Worm (Caenorhabditis elegans): ENCODE measurements around the gene C44C10.9.

C44C10.9 gene

DNA sequence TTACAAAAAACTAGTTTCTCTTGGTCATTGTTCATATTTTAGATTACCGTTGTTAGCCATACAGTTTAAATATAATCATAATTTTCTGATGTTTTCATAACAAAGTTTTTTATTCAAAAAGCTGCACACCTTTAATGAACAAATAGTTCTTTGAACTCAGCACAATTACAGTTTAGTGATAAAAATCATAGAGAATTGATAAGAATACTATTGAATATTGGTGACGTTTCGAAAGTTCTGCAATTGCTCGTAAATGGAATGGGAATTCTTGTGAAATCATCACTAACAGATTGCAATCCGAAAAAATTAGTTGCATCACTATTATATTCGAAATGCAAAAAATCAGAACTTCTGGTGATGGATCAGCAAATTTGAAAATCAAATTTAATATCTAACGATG lies 17.8 kb upstream of the C44C10.9 start:
- no peak for TF ChIP-seq tab-1 (GFP tag; IDR thresholded peaks at IDR 0.05)
- no peak for TF ChIP-seq ref-1 (GFP tag; conservative IDR thresholded peaks at IDR 0.05)
- no peak for TF ChIP-seq med-1 (GFP tag; optimal IDR thresholded peaks at IDR 0.05; ENCODE audit: insufficient read depth)
- no peak for TF ChIP-seq ztf-29 (GFP tag; IDR thresholded peaks at IDR 0.05)

DNA sequence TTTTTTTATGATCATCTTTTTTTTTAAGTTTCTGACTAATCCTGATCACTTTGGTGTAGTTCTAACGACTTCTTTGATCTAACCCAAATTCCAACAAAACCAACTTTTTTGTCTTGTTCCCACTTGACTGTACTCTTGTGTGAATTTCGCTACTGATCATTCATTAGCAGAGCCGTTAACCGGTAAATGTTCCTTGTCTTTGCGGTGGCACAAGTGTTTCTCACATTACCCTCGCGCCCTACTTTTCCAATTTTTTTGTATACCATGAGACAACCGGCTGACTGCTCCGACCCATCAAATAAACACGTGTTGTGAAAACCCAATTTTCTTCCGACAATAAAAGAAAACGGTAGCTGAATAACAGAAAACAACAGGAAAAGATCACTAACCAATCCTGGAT lies 16.4 kb upstream of the C44C10.9 start:
- no peak for TF ChIP-seq T22C8.4 (GFP tag; IDR thresholded peaks at IDR 0.05)
- TF ChIP-seq tab-1 (GFP tag; IDR thresholded peaks at IDR 0.05), result no peak

DNA sequence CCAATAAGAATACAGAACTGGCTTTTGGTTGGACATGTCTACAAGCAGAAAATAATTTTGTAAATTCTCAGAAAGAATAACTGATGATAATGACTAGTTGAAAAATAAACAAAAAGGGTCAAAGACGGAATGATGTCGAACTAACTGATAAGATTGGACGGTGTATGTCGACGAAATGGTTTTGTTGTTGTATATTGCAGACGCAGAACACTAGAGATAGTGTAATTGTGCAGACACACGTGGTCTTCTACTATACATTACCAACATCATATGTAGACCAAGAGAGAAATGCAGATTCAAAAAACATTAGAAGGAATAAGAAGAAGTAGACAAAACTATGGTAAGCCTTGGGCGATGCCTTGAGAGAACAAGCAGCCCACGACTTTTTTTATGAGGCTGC lies 11.4 kb upstream of the C44C10.9 start, which contains the start of the genes gst-42 and D1053.2:
TSS of gene gst-42 (minus strand) at position 176 of the 400 bp plus-strand sequence.
TSS of gene D1053.2 (plus strand) at position 391 of the 400 bp plus-strand sequence.
- TF ChIP-seq ztf-29 (GFP tag; IDR thresholded peaks at IDR 0.05), result no peak
- TF ChIP-seq T22C8.4 (GFP tag; IDR thresholded peaks at IDR 0.05), result no peak
- TF ChIP-seq cog-1 (tag; optimal IDR thresholded peaks at IDR 0.05), result no peak
- no peak for TF ChIP-seq tab-1 (GFP tag; IDR thresholded peaks at IDR 0.05)
- no peak for TF ChIP-seq klf-2 (GFP tag; conservative IDR thresholded peaks at IDR 0.05)
- TF ChIP-seq ztf-23 (GFP tag; IDR thresholded peaks at IDR 0.05), result no peak
- no peak for TF ChIP-seq ref-1 (GFP tag; conservative IDR thresholded peaks at IDR 0.05)
- no peak for TF ChIP-seq flt-1 (GFP tag; IDR thresholded peaks at IDR 0.05)
- no peak for TF ChIP-seq med-1 (GFP tag; optimal IDR thresholded peaks at IDR 0.05; ENCODE audit: insufficient read depth)

DNA sequence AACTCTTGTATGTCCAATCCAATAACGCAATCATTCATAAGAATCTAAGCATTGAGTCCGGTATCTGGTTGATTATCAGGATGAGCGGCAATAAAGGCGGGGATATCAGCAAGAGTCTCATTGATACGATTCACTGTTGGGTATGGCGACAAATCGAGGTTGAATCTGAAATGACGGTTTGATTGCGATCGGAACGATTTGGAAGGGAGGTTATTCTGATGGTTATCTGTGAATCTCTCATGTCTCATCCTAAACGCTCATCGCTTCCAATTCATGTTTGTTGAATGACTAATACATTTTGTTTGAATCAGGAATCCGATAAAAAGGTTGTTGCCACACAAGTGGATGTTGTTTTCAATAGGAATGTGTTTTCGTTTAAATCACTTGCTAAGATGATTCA lies 10.1 kb upstream of the C44C10.9 start:
- TF ChIP-seq klf-2 (GFP tag; conservative IDR thresholded peaks at IDR 0.05) (no peak), T22C8.4 (GFP tag; IDR thresholded peaks at IDR 0.05) (no peak), tab-1 (GFP tag; IDR thresholded peaks at IDR 0.05) (no peak), ref-1 (GFP tag; conservative IDR thresholded peaks at IDR 0.05) (no peak), flt-1 (GFP tag; IDR thresholded peaks at IDR 0.05) (no peak), med-1 (GFP tag; optimal IDR thresholded peaks at IDR 0.05; ENCODE audit: insufficient read depth) (no peak), ztf-29 (GFP tag; IDR thresholded peaks at IDR 0.05) (no peak), ztf-23 (GFP tag; IDR thresholded peaks at IDR 0.05) (no peak), cog-1 (tag; optimal IDR thresholded peaks at IDR 0.05) (no peak)

DNA sequence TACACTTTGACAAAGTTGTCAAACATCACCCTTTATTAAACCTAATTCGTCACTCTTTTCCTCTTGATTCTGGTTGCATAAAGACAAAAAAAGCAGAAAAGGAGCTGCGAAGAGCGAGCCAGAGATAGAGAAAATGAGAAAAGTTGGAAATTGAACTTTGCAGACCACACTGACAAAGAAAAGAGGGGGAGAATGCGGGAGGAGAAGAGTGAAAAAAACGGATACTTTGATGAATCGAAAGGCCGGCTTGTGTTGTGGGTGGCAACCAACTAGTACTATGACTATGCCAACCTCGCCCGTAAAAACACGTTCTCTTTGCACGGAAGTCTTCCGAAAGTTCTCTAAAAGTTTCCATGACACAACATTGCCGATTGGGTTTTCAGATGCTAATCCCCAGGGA lies 9.3 kb upstream of the C44C10.9 start:
- no peak for TF ChIP-seq klf-2 (GFP tag; conservative IDR thresholded peaks at IDR 0.05)
- TF ChIP-seq med-1 (GFP tag; optimal IDR thresholded peaks at IDR 0.05; ENCODE audit: insufficient read depth), result no peak
- no peak for TF ChIP-seq ref-1 (GFP tag; conservative IDR thresholded peaks at IDR 0.05)
- no peak for TF ChIP-seq ztf-23 (GFP tag; IDR thresholded peaks at IDR 0.05)
- TF ChIP-seq T22C8.4 (GFP tag; IDR thresholded peaks at IDR 0.05), result no peak

DNA sequence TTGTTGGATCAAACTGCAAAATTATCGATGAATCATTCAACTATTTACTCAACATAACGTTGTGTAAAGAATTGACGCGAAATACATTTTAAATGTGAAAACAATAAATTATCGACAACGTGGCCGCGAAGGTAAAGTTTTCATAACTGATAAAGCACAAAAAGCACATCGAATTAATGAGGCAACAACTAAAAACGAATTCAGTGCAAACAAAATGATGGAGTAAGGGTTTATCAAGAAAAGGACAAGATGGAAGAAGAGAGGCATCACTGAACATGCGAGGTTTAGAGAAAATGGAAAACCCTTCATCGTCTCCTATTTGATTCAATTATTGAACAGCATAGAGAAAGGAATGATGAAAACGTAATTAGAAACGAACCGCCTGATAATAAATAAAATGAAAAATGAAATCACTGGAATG lies 7.5 kb upstream of the C44C10.9 start, which contains the start of gene D1053.4:
TSS of gene D1053.4 (minus strand) at position 20 of the 421 bp plus-strand sequence.
- no peak for TF ChIP-seq flt-1 (GFP tag; IDR thresholded peaks at IDR 0.05)
- TF ChIP-seq T22C8.4 (GFP tag; IDR thresholded peaks at IDR 0.05), result no peak
- no peak for TF ChIP-seq ztf-23 (GFP tag; IDR thresholded peaks at IDR 0.05)
- TF ChIP-seq klf-2 (GFP tag; conservative IDR thresholded peaks at IDR 0.05), result no peak
- no peak for TF ChIP-seq med-1 (GFP tag; optimal IDR thresholded peaks at IDR 0.05; ENCODE audit: insufficient read depth)
- TF ChIP-seq cog-1 (tag; optimal IDR thresholded peaks at IDR 0.05), result no peak
- no peak for TF ChIP-seq tab-1 (GFP tag; IDR thresholded peaks at IDR 0.05)
- TF ChIP-seq ref-1 (GFP tag; conservative IDR thresholded peaks at IDR 0.05), result no peak
- no peak for TF ChIP-seq ztf-29 (GFP tag; IDR thresholded peaks at IDR 0.05)

DNA sequence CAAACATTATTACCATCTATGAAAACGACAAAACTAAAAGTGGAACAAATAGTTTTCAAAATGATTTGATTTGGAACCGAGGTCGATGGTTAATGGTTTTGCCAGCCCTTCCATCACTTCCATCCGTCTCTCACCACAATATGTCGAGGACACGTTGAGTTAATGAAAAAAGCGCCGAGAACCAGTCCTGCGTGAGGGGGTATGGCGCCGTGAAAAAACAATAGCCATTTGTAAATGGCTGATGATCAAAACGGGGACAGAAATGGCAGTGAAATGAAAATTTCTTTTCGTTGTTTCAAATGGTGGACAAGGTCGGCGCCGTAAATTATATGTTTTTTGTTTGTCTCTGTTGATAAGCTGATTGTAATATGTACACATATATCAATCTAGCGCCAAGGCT lies 3.7 kb upstream of the C44C10.9 start:
- no peak for TF ChIP-seq cog-1 (tag; optimal IDR thresholded peaks at IDR 0.05)
- no peak for TF ChIP-seq med-1 (GFP tag; optimal IDR thresholded peaks at IDR 0.05; ENCODE audit: insufficient read depth)
- TF ChIP-seq ztf-23 (GFP tag; IDR thresholded peaks at IDR 0.05), result no peak

DNA sequence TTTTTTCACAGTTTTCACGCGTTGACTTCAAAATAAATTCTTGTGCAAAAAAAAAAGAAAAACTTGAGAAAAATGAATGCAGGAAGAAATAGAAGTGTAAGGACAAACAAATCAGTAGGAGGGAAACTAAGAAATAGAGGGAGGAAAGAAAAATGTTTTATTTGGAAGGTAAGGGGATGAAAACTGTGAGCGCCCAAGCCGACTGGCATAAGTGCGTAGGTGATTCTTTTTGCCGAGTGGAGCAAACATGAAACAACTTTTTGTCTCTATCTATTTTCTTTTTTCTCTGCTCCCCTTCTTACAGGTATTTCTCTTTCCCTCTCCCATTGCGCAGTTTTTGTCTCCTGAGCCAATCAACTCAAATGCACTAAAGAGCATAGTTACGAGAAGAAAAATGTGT lies 2.4 kb upstream of the C44C10.9 start:
- TF ChIP-seq ztf-29 (GFP tag; IDR thresholded peaks at IDR 0.05) (no peak), med-1 (GFP tag; optimal IDR thresholded peaks at IDR 0.05; ENCODE audit: insufficient read depth) (no peak), ref-1 (GFP tag; conservative IDR thresholded peaks at IDR 0.05) (no peak), T22C8.4 (GFP tag; IDR thresholded peaks at IDR 0.05) (no peak), flt-1 (GFP tag; IDR thresholded peaks at IDR 0.05) (no peak), tab-1 (GFP tag; IDR thresholded peaks at IDR 0.05) (no peak), klf-2 (GFP tag; conservative IDR thresholded peaks at IDR 0.05) (no peak), ztf-23 (GFP tag; IDR thresholded peaks at IDR 0.05) (no peak)

DNA sequence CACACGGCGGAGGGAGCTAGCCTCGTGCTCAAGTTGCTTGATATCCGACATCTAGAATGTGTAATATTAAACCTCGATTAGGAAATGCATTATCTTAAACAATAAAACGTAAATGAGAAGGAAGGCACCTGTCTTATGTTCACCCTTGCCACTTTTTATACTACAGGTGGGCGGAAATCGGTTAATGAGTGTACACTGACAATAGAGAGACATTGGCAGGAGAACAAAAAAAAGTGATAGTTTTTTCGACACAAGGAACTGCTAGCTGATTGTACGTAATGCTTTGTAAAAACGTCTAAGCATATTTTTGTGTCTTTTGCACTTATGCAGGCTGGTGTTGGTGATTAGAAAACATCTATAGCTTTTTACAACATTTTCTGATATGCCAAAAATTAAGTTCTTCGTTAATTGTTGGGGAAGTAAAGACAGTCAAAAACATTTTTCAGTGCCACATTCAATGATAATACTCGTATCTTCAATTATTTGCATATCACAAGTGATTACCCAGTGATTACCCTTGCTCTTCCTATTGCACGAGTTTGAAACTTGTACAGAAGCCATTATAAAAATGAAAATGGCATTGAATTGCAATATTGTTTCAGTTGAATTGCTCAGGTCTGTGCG lies 4.0 kb downstream of the C44C10.9 start, which contains the start of gene col-180:
TSS of gene col-180 (minus strand) at position 51 of the 624 bp plus-strand sequence.
- TF ChIP-seq T22C8.4 (GFP tag; IDR thresholded peaks at IDR 0.05) (no peak), ztf-23 (GFP tag; IDR thresholded peaks at IDR 0.05) (no peak), flt-1 (GFP tag; IDR thresholded peaks at IDR 0.05) (no peak), tab-1 (GFP tag; IDR thresholded peaks at IDR 0.05) (no peak), ref-1 (GFP tag; conservative IDR thresholded peaks at IDR 0.05) (no peak), cog-1 (tag; optimal IDR thresholded peaks at IDR 0.05) (no peak), med-1 (GFP tag; optimal IDR thresholded peaks at IDR 0.05; ENCODE audit: insufficient read depth) (no peak), ztf-29 (GFP tag; IDR thresholded peaks at IDR 0.05) (no peak), klf-2 (GFP tag; conservative IDR thresholded peaks at IDR 0.05) (no peak)

DNA sequence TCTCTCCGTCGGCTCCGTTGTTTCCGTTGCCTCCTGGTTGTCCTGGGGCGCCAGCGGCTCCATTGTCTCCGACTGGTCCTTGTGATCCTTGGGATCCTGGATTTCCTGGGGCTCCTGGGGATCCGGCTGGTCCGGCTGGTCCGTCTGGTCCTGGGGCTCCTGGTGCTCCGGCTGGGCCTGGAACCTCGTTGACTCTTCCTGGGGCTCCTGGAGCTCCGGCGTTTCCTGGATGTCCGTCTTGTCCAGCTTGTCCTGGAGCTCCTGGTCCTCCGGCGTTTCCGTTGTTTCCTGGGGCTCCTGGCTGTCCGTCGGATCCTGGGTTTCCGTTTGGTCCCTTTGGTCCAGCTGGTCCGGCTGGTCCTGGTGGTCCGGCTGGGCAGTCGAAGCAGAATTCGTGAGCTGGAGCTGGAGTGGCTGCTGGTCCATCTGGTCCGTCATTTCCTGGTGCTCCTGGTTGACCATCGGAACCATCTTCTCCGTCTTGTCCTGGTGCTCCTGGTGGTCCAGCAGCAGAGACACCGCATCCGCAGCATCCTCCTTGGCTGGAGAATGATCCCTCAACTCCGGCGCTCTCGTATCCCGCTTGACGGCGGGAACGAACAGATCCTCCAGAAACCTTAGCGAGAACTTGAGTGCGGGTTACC lies 4.8 kb downstream of the C44C10.9 start:
- no peak for TF ChIP-seq ztf-23 (GFP tag; IDR thresholded peaks at IDR 0.05)
- TF ChIP-seq klf-2 (GFP tag; conservative IDR thresholded peaks at IDR 0.05), result no peak
- TF ChIP-seq flt-1 (GFP tag; IDR thresholded peaks at IDR 0.05), result no peak
- no peak for TF ChIP-seq tab-1 (GFP tag; IDR thresholded peaks at IDR 0.05)
- no peak for TF ChIP-seq ztf-29 (GFP tag; IDR thresholded peaks at IDR 0.05)
- TF ChIP-seq cog-1 (tag; optimal IDR thresholded peaks at IDR 0.05), result no peak
- TF ChIP-seq med-1 (GFP tag; optimal IDR thresholded peaks at IDR 0.05; ENCODE audit: insufficient read depth), result no peak
- TF ChIP-seq ref-1 (GFP tag; conservative IDR thresholded peaks at IDR 0.05), result no peak
- no peak for TF ChIP-seq T22C8.4 (GFP tag; IDR thresholded peaks at IDR 0.05)
